Worm (Caenorhabditis elegans) whole organism, L4 larva: ENCODE results near the gene try-1.

Experiments used
- F26F4.8 ChIP-seq: fragments of 200-800 bp; sonication (Bioruptor generic); conservative IDR thresholded peaks from 2 replicates; pipeline ENCODE4 v1.3.6; 2022; ENCODE audit warnings: missing genetic modification characterization, missing compliant biosample characterization
- F44E2.7 ChIP-seq: fragments of 200-800 bp; sonication (Bioruptor generic); IDR thresholded peaks from 2 replicates; pipeline ENCODE4 v2.1.2; 2022; ENCODE audit warnings: missing genetic modification characterization, missing compliant biosample characterization
- R02D3.7 ChIP-seq: fragments of 150-350 bp; sonication (generic microtip); optimal IDR thresholded peaks from 3 replicates; lab custom pipeline; 2014; ENCODE audit warnings: missing biosample characterization, missing genetic modification characterization
- T20F7.1 ChIP-seq: fragments of 200-800 bp; sonication (Bioruptor generic); optimal IDR thresholded peaks from 2 replicates; lab custom pipeline; 2018; ENCODE audit warnings: mild to moderate bottlenecking, missing genetic modification characterization, missing compliant biosample characterization
- Y48G9A.11 ChIP-seq: fragments of 200-800 bp; sonication (Bioruptor generic); IDR thresholded peaks from 2 replicates; pipeline ENCODE4 v1.3.6; 2022; ENCODE audit warnings: missing genetic modification reagents, missing genetic modification characterization, missing compliant biosample characterization
- aha-1 ChIP-seq: fragments of 150-350 bp; peaks from one replicate; lab custom pipeline; 2014; ENCODE audit warnings: missing biosample characterization, missing genetic modification characterization
- aly-2 ChIP-seq: sonication (generic microtip); optimal IDR thresholded peaks from 2 replicates; lab custom pipeline; 2018; ENCODE audit warnings: missing biosample characterization, missing genetic modification characterization
- attf-4 ChIP-seq: sonication (generic microtip); optimal IDR thresholded peaks from 3 replicates; lab custom pipeline; 2017; ENCODE audit warnings: missing biosample characterization, missing genetic modification characterization
- ceh-44 ChIP-seq: fragments of 200-800 bp; sonication (Bioruptor generic); IDR thresholded peaks from 2 replicates; pipeline ENCODE4 v1.3.6; 2022; ENCODE audit warnings: missing genetic modification reagents, missing genetic modification characterization, missing compliant biosample characterization
- ceh-82 ChIP-seq: sonication (generic microtip); optimal IDR thresholded peaks from 2 replicates; lab custom pipeline; 2017; ENCODE audit warnings: missing biosample characterization, missing genetic modification characterization
- ces-1 ChIP-seq: fragments of 150-350 bp; sonication (generic microtip); optimal IDR thresholded peaks from 4 replicates; lab custom pipeline; 2014; ENCODE audit warnings: missing biosample characterization, missing genetic modification reagents, missing genetic modification characterization
- daf-16 ChIP-seq, 3 experiments: sonication (generic microtip); optimal IDR thresholded peaks; 2 replicates each; lab custom pipeline; 2016 to 2017; ENCODE audit warnings: missing genetic modification characterization in 3 of 3, missing genetic modification reagents in 3 of 3, mild to moderate bottlenecking in 2 of 3, missing compliant biosample characterization in 2 of 3, missing biosample characterization in 1 of 3, moderate library complexity in 1 of 3
- daf-8 ChIP-seq: fragments of 200-800 bp; sonication (Bioruptor generic); IDR thresholded peaks from 2 replicates; pipeline ENCODE4 v1.3.6; 2022; ENCODE audit warnings: missing genetic modification characterization, missing compliant biosample characterization
- dmd-6 ChIP-seq: fragments of 200-800 bp; sonication (Bioruptor generic); IDR thresholded peaks from 2 replicates; pipeline ENCODE4 v1.3.6; 2022; ENCODE audit warnings: missing genetic modification reagents, missing genetic modification characterization, missing compliant biosample characterization
- dmd-8 ChIP-seq: fragments of 200-800 bp; sonication (Bioruptor generic); IDR thresholded peaks from 2 replicates; pipeline ENCODE4 v1.3.6; 2022; ENCODE audit warnings: missing genetic modification characterization, missing compliant biosample characterization
- dpl-1 ChIP-seq: fragments of 150-350 bp; optimal IDR thresholded peaks from 2 replicates; lab custom pipeline; 2014; ENCODE audit warnings: missing biosample characterization, missing genetic modification reagents, missing genetic modification characterization
- dve-1 ChIP-seq: sonication (generic microtip); optimal IDR thresholded peaks from 2 replicates; lab custom pipeline; 2017; ENCODE audit warnings: antibody characterized with exemption, mild to moderate bottlenecking, missing genetic modification characterization, missing compliant biosample characterization; ENCODE audit not compliant: insufficient read depth
- egl-27 ChIP-seq: sonication (generic microtip); optimal IDR thresholded peaks from 3 replicates; lab custom pipeline; 2017; ENCODE audit warnings: missing biosample characterization, missing genetic modification reagents, missing genetic modification characterization
- egl-43 ChIP-seq: fragments of 200-800 bp; sonication (Bioruptor generic); IDR thresholded peaks from 2 replicates; pipeline ENCODE4 v1.3.6; 2022; ENCODE audit warnings: missing genetic modification reagents, missing genetic modification characterization, missing compliant biosample characterization
- fkh-10 ChIP-seq: fragments of 150-350 bp; optimal IDR thresholded peaks from 2 replicates; lab custom pipeline; 2014; ENCODE audit warnings: missing biosample characterization, missing genetic modification reagents, missing genetic modification characterization
- hlh-11 ChIP-seq: fragments of 200-800 bp; sonication (Bioruptor generic); optimal IDR thresholded peaks from 2 replicates; lab custom pipeline; 2018; ENCODE audit warnings: mild to moderate bottlenecking, missing genetic modification characterization, missing compliant biosample characterization
- hlh-30 ChIP-seq: sonication (generic microtip); optimal IDR thresholded peaks from 2 replicates; lab custom pipeline; 2017; ENCODE audit warnings: antibody characterized with exemption, mild to moderate bottlenecking, missing genetic modification characterization, missing compliant biosample characterization; ENCODE audit not compliant: insufficient read depth
- lin-1 ChIP-seq: fragments of 200-800 bp; sonication (Bioruptor generic); IDR thresholded peaks from 2 replicates; pipeline ENCODE4 v1.3.6; 2022; ENCODE audit warnings: missing genetic modification reagents, missing genetic modification characterization, missing compliant biosample characterization
- lin-29 ChIP-seq: fragments of 200-800 bp; sonication (Bioruptor generic); IDR thresholded peaks from 2 replicates; pipeline ENCODE4 v1.3.6; 2022; ENCODE audit warnings: missing genetic modification reagents, missing genetic modification characterization, missing compliant biosample characterization
- lin-38 ChIP-seq: fragments of 200-800 bp; sonication (Bioruptor generic); IDR thresholded peaks from 2 replicates; pipeline ENCODE4 v1.3.6; 2022; ENCODE audit warnings: missing genetic modification reagents, missing genetic modification characterization, missing compliant biosample characterization
- lin-39 ChIP-seq: fragments of 150-350 bp; optimal IDR thresholded peaks from 2 replicates; lab custom pipeline; 2014; ENCODE audit warnings: missing biosample characterization, missing genetic modification reagents, missing genetic modification characterization
- lir-3 ChIP-seq: sonication (generic microtip); optimal IDR thresholded peaks from 2 replicates; lab custom pipeline; 2016; ENCODE audit warnings: mild to moderate bottlenecking, missing genetic modification characterization, missing compliant biosample characterization
- lsy-2 ChIP-seq, 2 experiments: fragments of 150-350 bp in 1 of 2; sonication (generic microtip) in 1 of 2; optimal IDR thresholded peaks; 2 replicates each; lab custom pipeline; 2014 to 2017; ENCODE audit warnings: missing biosample characterization in 2 of 2, missing genetic modification characterization in 2 of 2
- madf-5 ChIP-seq, 2 experiments: fragments of 200-800 bp; sonication (Bioruptor generic); IDR thresholded peaks; 2 replicates each; pipeline ENCODE4 v1.3.6; 2022; ENCODE audit warnings: missing compliant biosample characterization in 2 of 2, missing genetic modification characterization in 2 of 2
- nhr-10 ChIP-seq: fragments of 150-350 bp; optimal IDR thresholded peaks from 2 replicates; lab custom pipeline; 2014; ENCODE audit warnings: missing biosample characterization, missing genetic modification characterization
- nhr-28 ChIP-seq: fragments of 150-350 bp; optimal IDR thresholded peaks from 2 replicates; lab custom pipeline; 2014; ENCODE audit warnings: missing biosample characterization, missing genetic modification characterization
- nhr-42 ChIP-seq: fragments of 200-800 bp; sonication (Bioruptor generic); IDR thresholded peaks from 2 replicates; pipeline ENCODE4 v1.3.6; 2022; ENCODE audit warnings: missing genetic modification characterization, missing compliant biosample characterization
- nhr-48 ChIP-seq: sonication (generic microtip); optimal IDR thresholded peaks from 2 replicates; lab custom pipeline; 2016; ENCODE audit warnings: mild to moderate bottlenecking, missing genetic modification characterization, missing compliant biosample characterization
- nhr-77 ChIP-seq: fragments of 150-350 bp; optimal IDR thresholded peaks from 2 replicates; lab custom pipeline; 2014; ENCODE audit warnings: missing biosample characterization, missing genetic modification characterization
- pqm-1 ChIP-seq: sonication (generic microtip); optimal IDR thresholded peaks from 2 replicates; lab custom pipeline; 2017; ENCODE audit warnings: missing biosample characterization, missing genetic modification characterization
- rbr-2 ChIP-seq: sonication (generic microtip); optimal IDR thresholded peaks from 2 replicates; lab custom pipeline; 2016; ENCODE audit warnings: missing genotype, missing genetic modification characterization, missing compliant biosample characterization
- spr-1 ChIP-seq: sonication (generic microtip); optimal IDR thresholded peaks from 2 replicates; lab custom pipeline; 2016; ENCODE audit warnings: mild to moderate bottlenecking, missing genetic modification characterization, missing compliant biosample characterization
- tag-97 ChIP-seq: fragments of 200-800 bp; sonication (Bioruptor generic); IDR thresholded peaks from 2 replicates; pipeline ENCODE4 v1.3.6; 2022; ENCODE audit warnings: missing genetic modification characterization, missing compliant biosample characterization
- tra-1 ChIP-seq: fragments of 200-800 bp; sonication (Bioruptor generic); IDR thresholded peaks from 2 replicates; pipeline ENCODE4 v1.3.6; 2022; ENCODE audit warnings: missing genetic modification reagents, missing genetic modification characterization, missing compliant biosample characterization
- vab-7 ChIP-seq: fragments of 200-800 bp; sonication (Bioruptor generic); IDR thresholded peaks from 2 replicates; pipeline ENCODE4 v1.3.6; 2022; ENCODE audit warnings: missing genetic modification reagents, missing genetic modification characterization, missing compliant biosample characterization
- zag-1 ChIP-seq: fragments of 150-350 bp; optimal IDR thresholded peaks from 2 replicates; lab custom pipeline; 2014; ENCODE audit warnings: missing biosample characterization, missing genetic modification characterization
- zip-2 ChIP-seq: fragments of 150-350 bp; optimal IDR thresholded peaks from 2 replicates; lab custom pipeline; 2014; ENCODE audit warnings: missing biosample characterization, missing genetic modification characterization
- ztf-11 ChIP-seq: fragments of 150-350 bp; optimal IDR thresholded peaks from 2 replicates; lab custom pipeline; 2014; ENCODE audit warnings: missing biosample characterization, missing genetic modification characterization
- ztf-7 ChIP-seq: fragments of 150-350 bp; optimal IDR thresholded peaks from 2 replicates; lab custom pipeline; 2014; ENCODE audit warnings: missing biosample characterization, missing genetic modification characterization

Gene try-1

ce11 chrII:4945695-4946094, 3.6 kb downstream of the try-1 start, which contains the start of the genes gldi-11 and ZK546.2:
gldi-11 (minus strand) TSS chrII:4945789.
ZK546.2 (plus strand) TSS chrII:4946027.
- no peak for TF ChIP-seq F44E2.7 (GFP tag; lab: Robert Waterston, UW)
- no peak for TF ChIP-seq lin-38 (GFP tag; lab: Robert Waterston, UW)
- no peak for TF ChIP-seq ztf-7 (tag; lab: Kevin White, UChicago)
- peak; percentile 90 for TF ChIP-seq T20F7.1 (GFP tag; lab: Kevin White, UChicago)
- peak; percentile 84 for TF ChIP-seq aha-1 (tag; lab: Kevin White, UChicago)
- TF ChIP-seq lin-39 (tag; lab: Kevin White, UChicago), result no peak
- peak in 1 of 2 experiments; percentile 41 for TF ChIP-seq lsy-2 (tag; optimal IDR thresholded peaks at IDR 0.05; lab: Kevin White, UChicago)
- TF ChIP-seq, all 104 proteins: peak for 3

ce11 chrII:4943849-4944248, 5.5 kb downstream of the try-1 start, which contains the start of gene mdt-4:
mdt-4 (minus strand) TSS chrII:4943949.
- TF ChIP-seq lin-38 (GFP tag; lab: Robert Waterston, UW) (peak; percentile 18; the same call in 1 of the 2 replicates), T20F7.1 (GFP tag; lab: Kevin White, UChicago) (peak; percentile 31), lsy-2 (tag; optimal IDR thresholded peaks at IDR 0.05; lab: Kevin White, UChicago) (no peak), aly-2 (tag; lab: Kevin White, UChicago) (no peak)

ce11 chrII:4942829-4943228, 6.5 kb downstream of the try-1 start:
- TF ChIP-seq tra-1, result no peak
- TF ChIP-seq lin-1, result 0 out of 2 replicates have a peak, but pooled peaks have one; percentile 28
- TF ChIP-seq ztf-11 (tag; lab: Kevin White, UChicago), result no peak
- TF ChIP-seq T20F7.1 (GFP tag; lab: Kevin White, UChicago), result peak; percentile 12
- no peak for TF ChIP-seq egl-27
- peak; percentile 84 for TF ChIP-seq dve-1 (tag; lab: Kevin White, UChicago)
- peak; percentile 27 for TF ChIP-seq ztf-7 (tag; lab: Kevin White, UChicago)
- peak; percentile 56 for TF ChIP-seq hlh-30 (tag; lab: Kevin White, UChicago)
- TF ChIP-seq nhr-28 (tag; lab: Kevin White, UChicago), result peak; percentile 57
- peak; percentile 27 for TF ChIP-seq nhr-77 (tag; lab: Kevin White, UChicago)
- TF ChIP-seq dmd-6 (GFP tag; lab: Robert Waterston, UW), result peak; percentile 79
- TF ChIP-seq pqm-1 (tag; lab: Kevin White, UChicago), result peak; percentile 73
- TF ChIP-seq F26F4.8 (GFP tag; lab: Robert Waterston, UW), result no peak
- peak; percentile 82 for TF ChIP-seq hlh-11 (tag; lab: Kevin White, UChicago)
- no peak for TF ChIP-seq daf-16 (GFP tag; optimal IDR thresholded peaks at IDR 0.05; lab: Kevin White, UChicago)
- TF ChIP-seq daf-16 (tag; optimal IDR thresholded peaks at IDR 0.05; lab: Kevin White, UChicago), result peak; percentile 9

- TF ChIP-seq lin-29 (GFP tag; lab: Robert Waterston, UW) (no peak), ceh-44 (GFP tag; lab: Robert Waterston, UW) (no peak), Y48G9A.11 (GFP tag; lab: Robert Waterston, UW) (peak; percentile 79), rbr-2 (peak; percentile 42), tag-97 (GFP tag; lab: Robert Waterston, UW) (no peak), nhr-10 (tag; lab: Kevin White, UChicago) (no peak), lir-3 (tag; lab: Kevin White, UChicago) (no peak), egl-43 (GFP tag; lab: Robert Waterston, UW) (peak; percentile 82), hlh-11 (tag; lab: Kevin White, UChicago) (no peak), ces-1 (GFP tag; lab: Kevin White, UChicago) (no peak), lin-38 (GFP tag; lab: Robert Waterston, UW) (peak; percentile 76), ztf-7 (tag; lab: Kevin White, UChicago) (no peak), tra-1 (peak; percentile 68; the same call in 1 of the 2 replicates), zip-2 (no peak), madf-5 (GFP tag; IDR thresholded peaks at IDR 0.05; lab: Robert Waterston, UW) (peak; percentile 38 to 67; a peak in 2 of 4 replicates), pqm-1 (tag; lab: Kevin White, UChicago) (no peak), attf-4 (tag; lab: Kevin White, UChicago) (no peak), fkh-10 (GFP tag; lab: Kevin White, UChicago) (no peak), dpl-1 (GFP tag; lab: Kevin White, UChicago) (no peak), vab-7 (GFP tag; lab: Robert Waterston, UW) (peak; percentile 69), dmd-8 (GFP tag; lab: Robert Waterston, UW) (peak; percentile 84), ceh-82 (tag; lab: Kevin White, UChicago) (no peak), daf-8 (GFP tag; lab: Robert Waterston, UW) (0 out of 2 replicates have a peak, but pooled peaks have one; percentile 74), nhr-42 (GFP tag; lab: Robert Waterston, UW) (peak; percentile 75), nhr-48 (tag; lab: Kevin White, UChicago) (no peak), R02D3.7 (tag; lab: Kevin White, UChicago) (no peak), zag-1 (no peak), spr-1 (tag; lab: Kevin White, UChicago) (peak; percentile 59), F26F4.8 (GFP tag; lab: Robert Waterston, UW) (no peak; the same call in 1 of the 2 replicates), nhr-77 (tag; lab: Kevin White, UChicago) (no peak)
These were observed 6.9 kb downstream of the try-1 start for ce11 chrII:4942397-4942796.
